Fruit fly (Drosophila melanogaster): ENCODE data around the gene CG3534.

DNA sequence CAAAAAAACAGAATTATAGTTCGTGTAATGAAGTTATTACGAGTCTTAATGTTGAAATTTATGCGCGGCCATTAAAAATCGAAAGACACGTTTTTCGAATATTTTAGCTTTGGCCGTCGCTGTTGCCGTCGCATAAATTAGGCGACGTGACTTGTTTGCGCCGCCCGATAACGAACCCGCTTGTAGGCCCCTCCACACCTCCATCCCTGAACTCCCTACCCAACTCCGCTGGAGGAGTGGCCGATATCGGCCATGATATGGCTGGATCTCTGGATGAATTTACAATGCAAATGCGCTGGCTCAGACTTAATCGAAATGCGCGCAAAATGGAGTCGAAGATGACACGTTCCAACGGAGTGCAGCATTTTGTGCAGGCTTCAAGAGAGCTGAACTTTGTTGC is 41.8 kb upstream of the CG3534 start:
- TF ChIP-seq dl (GFP tag; optimal IDR thresholded peaks at IDR 0.05; ENCODE audit: insufficient read depth in 1 of 2, partially characterized antibody in 2 of 2) (no peak), CrebA (GFP tag; optimal IDR thresholded peaks at IDR 0.05; ENCODE audit: borderline replicate concordance) (no peak), Myc (optimal IDR thresholded peaks at IDR 0.05) (no peak), h (GFP tag; optimal IDR thresholded peaks at IDR 0.05) (no peak), Jra (GFP tag; optimal IDR thresholded peaks at IDR 0.05) (no peak), OdsH (GFP tag; optimal IDR thresholded peaks at IDR 0.05) (no peak), pan (optimal IDR thresholded peaks at IDR 0.05) (no peak)

Data from whole organism, wandering third instar larva.